Fruit fly (Drosophila melanogaster): ENCODE data around the gene CG14007.

CG14007 gene

dm6 chr2L:5730432-5730831 lies 14.0 kb upstream of the CG14007 start (continued):
- TF ChIP-seq Ets65A (GFP tag) (peak; percentile 6), Sox102F (GFP tag; optimal IDR thresholded peaks at IDR 0.05) (peak; percentile 19), YL-1 (GFP tag; optimal IDR thresholded peaks at IDR 0.05) (no peak), CG9876 (GFP tag; optimal IDR thresholded peaks at IDR 0.05) (no peak), Chrac-16 (GFP tag; optimal IDR thresholded peaks at IDR 0.05) (no peak), wek (GFP tag; optimal IDR thresholded peaks at IDR 0.05) (no peak), CG4328 (GFP tag; optimal IDR thresholded peaks at IDR 0.05) (no peak), CG2875 (GFP tag; optimal IDR thresholded peaks at IDR 0.05) (no peak), CG17186 (GFP tag; optimal IDR thresholded peaks at IDR 0.05) (no peak), grn (GFP tag; optimal IDR thresholded peaks at IDR 0.05) (no peak), CG4360 (GFP tag; IDR thresholded peaks at IDR 0.05) (no peak), CG31441 (GFP tag; IDR thresholded peaks at IDR 0.05) (peak; percentile 55; the same call in 1 of the 2 replicates), ERR (GFP tag; optimal IDR thresholded peaks at IDR 0.05) (no peak), lov (optimal IDR thresholded peaks at IDR 0.05) (no peak), lov (GFP tag; IDR thresholded peaks at IDR 0.05) (no peak), Blimp-1 (GFP tag; optimal IDR thresholded peaks at IDR 0.05) (peak; percentile 38), ac (GFP tag; optimal IDR thresholded peaks at IDR 0.05) (no peak), Pdp1 (GFP tag; optimal IDR thresholded peaks at IDR 0.05) (no peak), Antp (GFP tag; optimal IDR thresholded peaks at IDR 0.05) (no peak), pzg (GFP tag; optimal IDR thresholded peaks at IDR 0.05) (no peak), danr (GFP tag; IDR thresholded peaks at IDR 0.05) (no peak), sim (GFP tag; IDR thresholded peaks at IDR 0.05) (no peak), eve (GFP tag; optimal IDR thresholded peaks at IDR 0.05) (no peak), Fer1 (GFP tag; optimal IDR thresholded peaks at IDR 0.05) (no peak), hkb (optimal IDR thresholded peaks at IDR 0.05) (no peak), hkb (GFP tag; IDR thresholded peaks at IDR 0.05) (no peak), ham (GFP tag; IDR thresholded peaks at IDR 0.05) (no peak), Elba2 (GFP tag; optimal IDR thresholded peaks at IDR 0.05) (no peak), ind (GFP tag; optimal IDR thresholded peaks at IDR 0.05) (peak; percentile 16), MTF-1 (GFP tag; optimal IDR thresholded peaks at IDR 0.05; ENCODE audit: borderline replicate concordance) (no peak), toy (GFP tag; IDR thresholded peaks at IDR 0.05) (no peak), CG15514 (GFP tag; optimal IDR thresholded peaks at IDR 0.05) (no peak), CG7786 (GFP tag; optimal IDR thresholded peaks at IDR 0.05) (no peak), sqz (GFP tag; optimal IDR thresholded peaks at IDR 0.05) (no peak), CG18262 (tag; optimal IDR thresholded peaks at IDR 0.05) (peak; percentile 64), Deaf1 (tag; optimal IDR thresholded peaks at IDR 0.05) (no peak), Dfd (GFP tag; optimal IDR thresholded peaks at IDR 0.05) (no peak), dmrt99B (tag; optimal IDR thresholded peaks at IDR 0.05) (peak; percentile 31), insv (GFP tag; optimal IDR thresholded peaks at IDR 0.05) (no peak), CG11504 (tag; optimal IDR thresholded peaks at IDR 0.05) (peak; percentile 34), CG4424 (GFP tag; optimal IDR thresholded peaks at IDR 0.05) (peak; percentile 16), Sox100B (GFP tag; optimal IDR thresholded peaks at IDR 0.05) (peak; percentile 34), CG4617 (GFP tag; optimal IDR thresholded peaks at IDR 0.05; ENCODE audit: borderline replicate concordance) (no peak), nmo (GFP tag; optimal IDR thresholded peaks at IDR 0.05) (peak; percentile 3), CG1832 (GFP tag; optimal IDR thresholded peaks at IDR 0.05) (no peak), CG17361 (GFP tag; IDR thresholded peaks at IDR 0.05) (peak; percentile 71), seq (GFP tag; IDR thresholded peaks at IDR 0.05) (no peak), Aef1 (GFP tag; IDR thresholded peaks at IDR 0.05) (no peak), dan (GFP tag; IDR thresholded peaks at IDR 0.05) (no peak), CG4820 (GFP tag; optimal IDR thresholded peaks at IDR 0.05) (no peak), phol (tag; optimal IDR thresholded peaks at IDR 0.05) (peak; percentile 33), Hmx (GFP tag; optimal IDR thresholded peaks at IDR 0.05) (no peak), CG17912 (GFP tag; optimal IDR thresholded peaks at IDR 0.05) (no peak)
